Worm (Caenorhabditis elegans) whole organism, young adult: ENCODE measurements around the gene kin-30.

Experiments used
- F52B5.7 ChIP-seq: sonication (generic microtip); optimal IDR thresholded peaks from 2 replicates; lab custom pipeline; 2016; ENCODE audit warnings: mild to moderate bottlenecking, missing genetic modification characterization, missing compliant biosample characterization
- dpl-1 ChIP-seq: fragments of 150-350 bp; optimal IDR thresholded peaks from 2 replicates; lab custom pipeline; 2014; ENCODE audit warnings: missing biosample characterization, missing genetic modification reagents, missing genetic modification characterization
- fkh-3 ChIP-seq: sonication (generic microtip); optimal IDR thresholded peaks from 2 replicates; lab custom pipeline; 2016; ENCODE audit warnings: mild to moderate bottlenecking, missing genetic modification characterization, missing compliant biosample characterization
- let-526 ChIP-seq: fragments of 200-800 bp; sonication (Bioruptor generic); IDR thresholded peaks from 2 replicates; pipeline ENCODE4 v1.3.6; 2022; ENCODE audit warnings: missing genetic modification reagents, missing genetic modification characterization, missing compliant biosample characterization
- lin-54 ChIP-seq: fragments of 200-800 bp; sonication (Bioruptor generic); optimal IDR thresholded peaks from 2 replicates; lab custom pipeline; 2018; ENCODE audit warnings: mild to moderate bottlenecking, missing genetic modification characterization, missing compliant biosample characterization
- lsl-1 ChIP-seq: fragments of 200-800 bp; sonication (Bioruptor generic); optimal IDR thresholded peaks from 2 replicates; lab custom pipeline; 2018; ENCODE audit warnings: mild to moderate bottlenecking, missing genetic modification characterization, moderate library complexity, missing compliant biosample characterization
- nfyb-1 ChIP-seq: fragments of 200-800 bp; sonication (Bioruptor generic); IDR thresholded peaks from 2 replicates; pipeline ENCODE4 v1.3.6; 2022; ENCODE audit warnings: missing genetic modification reagents, missing genetic modification characterization, missing compliant biosample characterization
- rec-8 ChIP-seq, 2 experiments: sonication (generic microtip); optimal IDR thresholded peaks; 2 replicates each; lab custom pipeline; 2016; ENCODE audit warnings: mild to moderate bottlenecking in 2 of 2, missing genetic modification characterization in 2 of 2, missing genetic modification reagents in 2 of 2, missing genotype in 2 of 2, missing biosample characterization in 1 of 2, missing compliant biosample characterization in 1 of 2, moderate library complexity in 1 of 2
- snpc-4 ChIP-seq, 5 experiments: fragments of 150-350 bp in 1 of 5; sonication (generic microtip) in 4 of 5; optimal IDR thresholded peaks; 2 replicates each; lab custom pipeline; 2014 to 2018; ENCODE audit warnings: missing genetic modification characterization in 5 of 5, missing biosample characterization in 3 of 5, antibody characterized with exemption in 2 of 5, mild to moderate bottlenecking in 2 of 5, missing compliant biosample characterization in 2 of 5, missing genotype in 2 of 5, moderate library complexity in 2 of 5, missing genetic modification reagents in 1 of 5
- sptf-2 ChIP-seq: fragments of 200-800 bp; sonication (Bioruptor generic); optimal IDR thresholded peaks from 2 replicates; lab custom pipeline; 2018; ENCODE audit warnings: mild to moderate bottlenecking, missing genetic modification characterization, missing compliant biosample characterization

DNA sequence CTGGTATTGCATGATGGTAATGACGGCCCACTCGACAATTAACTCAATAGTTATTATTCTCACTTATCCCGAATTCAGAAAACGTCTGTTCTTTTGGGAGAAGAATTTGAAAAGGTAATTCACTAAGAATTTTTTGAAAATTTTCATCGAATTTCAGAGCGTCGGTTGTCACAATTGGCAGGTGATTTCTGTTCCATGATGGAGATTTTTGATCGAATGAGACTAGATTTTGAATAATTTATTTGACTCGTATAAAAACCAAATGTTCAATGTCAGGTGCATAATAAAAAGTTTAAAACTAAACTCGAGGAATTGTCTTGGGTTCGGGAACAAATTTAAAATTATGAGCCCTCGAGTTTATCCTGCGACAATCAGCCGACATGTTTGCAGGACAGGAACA is 27.9 kb upstream of the kin-30 start, which contains the start of gene sri-25:
- TF ChIP-seq snpc-4 (GFP tag; optimal IDR thresholded peaks at IDR 0.05; lab: Kevin White, UChicago) (no peak), snpc-4 (tag; optimal IDR thresholded peaks at IDR 0.05; lab: Kevin White, UChicago) (no peak), fkh-3 (tag; lab: Kevin White, UChicago) (no peak), rec-8 (tag; optimal IDR thresholded peaks at IDR 0.05; lab: Kevin White, UChicago) (no peak), lsl-1 (GFP tag; lab: Kevin White, UChicago) (no peak), F52B5.7 (tag; lab: Kevin White, UChicago) (no peak), sptf-2 (GFP tag; lab: Kevin White, UChicago) (no peak), nfyb-1 (GFP tag; lab: Robert Waterston, UW) (no peak), lin-54 (GFP tag; lab: Kevin White, UChicago) (no peak), dpl-1 (GFP tag; lab: Kevin White, UChicago) (no peak), let-526 (GFP tag; lab: Robert Waterston, UW) (no peak)
